Worm (Caenorhabditis elegans) whole organism, young adult: ENCODE data around the gene idpc-7.

Experiments used
- D2030.7 ChIP-seq: fragments of 200-800 bp; sonication (Bioruptor generic); IDR thresholded peaks from 2 replicates; pipeline ENCODE4 v1.3.6; 2022; ENCODE audit warnings: missing genetic modification reagents, missing genetic modification characterization, missing compliant biosample characterization
- F52B5.7 ChIP-seq: sonication (generic microtip); optimal IDR thresholded peaks from 2 replicates; lab custom pipeline; 2016; ENCODE audit warnings: mild to moderate bottlenecking, missing genetic modification characterization, missing compliant biosample characterization
- F57A8.1 ChIP-seq: fragments of 200-800 bp; sonication (Bioruptor generic); optimal IDR thresholded peaks from 2 replicates; lab custom pipeline; 2018; ENCODE audit warnings: mild to moderate bottlenecking, missing genetic modification characterization, moderate library complexity, missing compliant biosample characterization
- Y53G8AR.9 ChIP-seq: fragments of 200-800 bp; sonication (Bioruptor generic); conservative IDR thresholded peaks from 2 replicates; pipeline ENCODE4 v1.3.6; 2022; ENCODE audit warnings: missing genetic modification reagents, missing genetic modification characterization, missing compliant biosample characterization
- Y79H2A.3 ChIP-seq: fragments of 200-800 bp; sonication (Bioruptor generic); conservative IDR thresholded peaks from 2 replicates; pipeline ENCODE4 v1.3.6; 2022; ENCODE audit warnings: missing genetic modification reagents, missing genetic modification characterization, missing compliant biosample characterization
- Y95B8A.8 ChIP-seq: fragments of 200-800 bp; sonication (Bioruptor generic); IDR thresholded peaks from 2 replicates; pipeline ENCODE4 v1.3.6; 2022; ENCODE audit warnings: missing genetic modification reagents, missing genetic modification characterization, missing compliant biosample characterization
- ZK185.1 ChIP-seq: sonication (generic microtip); optimal IDR thresholded peaks from 2 replicates; lab custom pipeline; 2016; ENCODE audit warnings: mild to moderate bottlenecking, missing genetic modification characterization, missing compliant biosample characterization; ENCODE audit not compliant: poor library complexity, severe bottlenecking
- aptf-2 ChIP-seq: fragments of 200-800 bp; sonication (Bioruptor generic); conservative IDR thresholded peaks from 2 replicates; pipeline ENCODE4 v1.3.6; 2022; ENCODE audit warnings: missing genetic modification reagents, missing genetic modification characterization, missing compliant biosample characterization
- aptf-3 ChIP-seq: fragments of 200-800 bp; sonication (Bioruptor generic); IDR thresholded peaks from 2 replicates; pipeline ENCODE4 v1.3.6; 2022; ENCODE audit warnings: missing genetic modification characterization, missing compliant biosample characterization
- atf-7 ChIP-seq: sonication (generic microtip); optimal IDR thresholded peaks from 2 replicates; lab custom pipeline; 2017; ENCODE audit warnings: mild to moderate bottlenecking, missing genetic modification characterization, missing compliant biosample characterization
- athp-1 ChIP-seq: sonication (generic microtip); optimal IDR thresholded peaks from 2 replicates; lab custom pipeline; 2017; ENCODE audit warnings: mild to moderate bottlenecking, missing genetic modification characterization, missing compliant biosample characterization
- ceh-79 ChIP-seq: sonication (generic microtip); optimal IDR thresholded peaks from 2 replicates; lab custom pipeline; 2017; ENCODE audit warnings: mild to moderate bottlenecking, missing genetic modification characterization, missing compliant biosample characterization
- die-1 ChIP-seq: sonication (generic microtip); optimal IDR thresholded peaks from 2 replicates; lab custom pipeline; 2016; ENCODE audit warnings: missing genotype, mild to moderate bottlenecking, missing genetic modification characterization, missing compliant biosample characterization
- dpl-1 ChIP-seq: fragments of 150-350 bp; optimal IDR thresholded peaks from 2 replicates; lab custom pipeline; 2014; ENCODE audit warnings: missing biosample characterization, missing genetic modification reagents, missing genetic modification characterization
- egl-18 ChIP-seq: fragments of 200-800 bp; sonication (Bioruptor generic); IDR thresholded peaks from 2 replicates; pipeline ENCODE4 v1.3.6; 2022; ENCODE audit warnings: missing genetic modification reagents, missing genetic modification characterization, missing compliant biosample characterization
- egrh-3 ChIP-seq: fragments of 200-800 bp; sonication (Bioruptor generic); IDR thresholded peaks from 2 replicates; pipeline ENCODE4 v1.3.6; 2022; ENCODE audit warnings: missing genetic modification reagents, missing genetic modification characterization, missing compliant biosample characterization
- ekl-4 ChIP-seq: fragments of 200-800 bp; sonication (Bioruptor generic); IDR thresholded peaks from 2 replicates; pipeline ENCODE4 v1.3.6; 2022; ENCODE audit warnings: missing genetic modification reagents, missing genetic modification characterization, missing compliant biosample characterization
- hmg-20 ChIP-seq: fragments of 200-800 bp; sonication (Bioruptor generic); IDR thresholded peaks from 2 replicates; pipeline ENCODE4 v1.3.6; 2022; ENCODE audit warnings: missing genetic modification reagents, missing genetic modification characterization, missing compliant biosample characterization
- hrde-1 ChIP-seq: sonication (generic microtip); optimal IDR thresholded peaks from 2 replicates; lab custom pipeline; 2016; ENCODE audit warnings: missing genetic modification characterization, mild to moderate bottlenecking, missing compliant biosample characterization, moderate library complexity, missing genotype, missing genetic modification reagents, borderline replicate concordance
- hsf-1 ChIP-seq: fragments of 200-800 bp; sonication (Bioruptor generic); IDR thresholded peaks from 2 replicates; pipeline ENCODE4 v1.3.6; 2022; ENCODE audit warnings: missing genetic modification reagents, missing genetic modification characterization, missing compliant biosample characterization
- let-607 ChIP-seq, 2 experiments: fragments of 200-800 bp in 1 of 2; sonication (Bioruptor generic) in 1 of 2; sonication (generic microtip) in 1 of 2; optimal IDR thresholded peaks; 2 replicates each; lab custom pipeline; 2016 to 2018; ENCODE audit warnings: mild to moderate bottlenecking in 2 of 2, missing compliant biosample characterization in 2 of 2, missing genetic modification characterization in 2 of 2, moderate library complexity in 2 of 2, missing genotype in 1 of 2
- lin-26 ChIP-seq: fragments of 200-800 bp; sonication (Bioruptor generic); IDR thresholded peaks from 2 replicates; pipeline ENCODE4 v1.3.6; 2022; ENCODE audit warnings: missing genetic modification reagents, missing genetic modification characterization, missing compliant biosample characterization
- lin-35 ChIP-seq, 3 experiments: fragments of 150-350 bp in 2 of 3; sonication (generic microtip) in 1 of 3; optimal IDR thresholded peaks; 2 replicates each; lab custom pipeline; 2014 to 2018; ENCODE audit warnings: missing biosample characterization in 3 of 3, missing genetic modification characterization in 3 of 3, missing genetic modification reagents in 3 of 3
- lin-40 ChIP-seq: sonication (generic microtip); optimal IDR thresholded peaks from 2 replicates; lab custom pipeline; 2016; ENCODE audit warnings: missing genetic modification characterization, mild to moderate bottlenecking, missing compliant biosample characterization, missing genotype, missing genetic modification reagents
- lir-1 ChIP-seq: fragments of 200-800 bp; sonication (Bioruptor generic); conservative IDR thresholded peaks from 2 replicates; pipeline ENCODE4 v1.3.6; 2022; ENCODE audit warnings: missing genetic modification reagents, missing genetic modification characterization, missing compliant biosample characterization
- mes-4 ChIP-seq: sonication (generic microtip); optimal IDR thresholded peaks from 2 replicates; lab custom pipeline; 2016; ENCODE audit warnings: missing genotype, missing genetic modification characterization, missing compliant biosample characterization
- nfya-2 ChIP-seq: fragments of 200-800 bp; sonication (Bioruptor generic); IDR thresholded peaks from 2 replicates; pipeline ENCODE4 v1.3.6; 2022; ENCODE audit warnings: missing genetic modification reagents, missing genetic modification characterization, missing compliant biosample characterization
- nhr-120 ChIP-seq: fragments of 200-800 bp; sonication (Bioruptor generic); IDR thresholded peaks from 2 replicates; pipeline ENCODE4 v1.3.6; 2022; ENCODE audit warnings: missing genetic modification characterization, missing compliant biosample characterization
- nhr-80 ChIP-seq: sonication (generic microtip); optimal IDR thresholded peaks from 2 replicates; lab custom pipeline; 2016; ENCODE audit warnings: missing genetic modification characterization, missing compliant biosample characterization
- rec-8 ChIP-seq, 2 experiments: sonication (generic microtip); optimal IDR thresholded peaks; 2 replicates each; lab custom pipeline; 2016; ENCODE audit warnings: mild to moderate bottlenecking in 2 of 2, missing genetic modification characterization in 2 of 2, missing genetic modification reagents in 2 of 2, missing genotype in 2 of 2, missing biosample characterization in 1 of 2, missing compliant biosample characterization in 1 of 2, moderate library complexity in 1 of 2
- repo-1 ChIP-seq: sonication (generic microtip); optimal IDR thresholded peaks from 2 replicates; lab custom pipeline; 2017; ENCODE audit warnings: mild to moderate bottlenecking, missing genetic modification characterization, missing compliant biosample characterization
- snpc-4 ChIP-seq, 5 experiments: fragments of 150-350 bp in 1 of 5; sonication (generic microtip) in 4 of 5; optimal IDR thresholded peaks; 2 replicates each; lab custom pipeline; 2014 to 2018; ENCODE audit warnings: missing genetic modification characterization in 5 of 5, missing biosample characterization in 3 of 5, antibody characterized with exemption in 2 of 5, mild to moderate bottlenecking in 2 of 5, missing compliant biosample characterization in 2 of 5, missing genotype in 2 of 5, moderate library complexity in 2 of 5, missing genetic modification reagents in 1 of 5
- tbp1 ChIP-seq: fragments of 200-800 bp; sonication (Bioruptor generic); optimal IDR thresholded peaks from 2 replicates; lab custom pipeline; 2018; ENCODE audit warnings: mild to moderate bottlenecking, missing genetic modification characterization, missing compliant biosample characterization
- tlf-1 ChIP-seq: fragments of 200-800 bp; sonication (Bioruptor generic); optimal IDR thresholded peaks from 2 replicates; lab custom pipeline; 2018; ENCODE audit warnings: mild to moderate bottlenecking, missing genetic modification characterization, missing compliant biosample characterization
- unc-130 ChIP-seq: sonication (generic microtip); optimal IDR thresholded peaks from 2 replicates; lab custom pipeline; 2016; ENCODE audit warnings: missing genetic modification reagents, missing genetic modification characterization, missing compliant biosample characterization
- xnd-1 ChIP-seq: sonication (generic microtip); optimal IDR thresholded peaks from 2 replicates; lab custom pipeline; 2016; ENCODE audit warnings: missing genotype, missing genetic modification reagents, missing genetic modification characterization, missing compliant biosample characterization
- zfh-2 ChIP-seq: fragments of 200-800 bp; sonication (Bioruptor generic); conservative IDR thresholded peaks from 2 replicates; pipeline ENCODE4 v1.3.6; 2022; ENCODE audit warnings: missing genetic modification reagents, missing genetic modification characterization, missing compliant biosample characterization
- ztf-25 ChIP-seq: fragments of 200-800 bp; sonication (Bioruptor generic); IDR thresholded peaks from 2 replicates; pipeline ENCODE4 v1.3.6; 2022; ENCODE audit warnings: missing genetic modification reagents, missing genetic modification characterization, missing compliant biosample characterization
- ztf-3 ChIP-seq: fragments of 200-800 bp; sonication (Bioruptor generic); optimal IDR thresholded peaks from 2 replicates; lab custom pipeline; 2018; ENCODE audit warnings: mild to moderate bottlenecking, missing genetic modification characterization, missing compliant biosample characterization
- ztf-6 ChIP-seq: fragments of 200-800 bp; sonication (Bioruptor generic); IDR thresholded peaks from 2 replicates; pipeline ENCODE4 v1.3.6; 2022; ENCODE audit warnings: missing genetic modification reagents, missing genetic modification characterization, missing compliant biosample characterization

Gene idpc-7

ce11 chrV:9616687-9617086, 2.1 kb downstream of the idpc-7 start:
- TF ChIP-seq aptf-3 (GFP tag; lab: Robert Waterston, UW) (no peak), rec-8 (tag; optimal IDR thresholded peaks at IDR 0.05; lab: Kevin White, UChicago) (no peak), tbp1 (no peak), atf-7 (no peak), die-1 (tag; lab: Kevin White, UChicago) (no peak), Y53G8AR.9 (GFP tag; lab: Robert Waterston, UW) (no peak), ztf-3 (GFP tag; lab: Kevin White, UChicago) (no peak), nfya-2 (GFP tag; lab: Robert Waterston, UW) (no peak), tlf-1 (GFP tag; lab: Kevin White, UChicago) (no peak), nhr-120 (GFP tag; lab: Robert Waterston, UW) (no peak), D2030.7 (GFP tag; lab: Robert Waterston, UW) (no peak), hrde-1 (no peak), lin-35 (GFP tag; optimal IDR thresholded peaks at IDR 0.05; lab: Kevin White, UChicago) (no peak), unc-130 (GFP tag; lab: Kevin White, UChicago) (no peak), Y95B8A.8 (no peak), ZK185.1 (tag; lab: Kevin White, UChicago) (no peak), mes-4 (no peak), ztf-6 (GFP tag; lab: Robert Waterston, UW) (no peak), ceh-79 (tag; lab: Kevin White, UChicago) (no peak)

- no peak for TF ChIP-seq repo-1
- TF ChIP-seq hmg-20: no peak
- peak; percentile 61 for TF ChIP-seq zfh-2
- 0 out of 2 replicates have a peak, but pooled peaks have one; percentile 26 for TF ChIP-seq egrh-3 (GFP tag; lab: Robert Waterston, UW)
These were observed 2.7 kb downstream of the idpc-7 start for ce11 chrV:9616130-9616529.

- TF ChIP-seq repo-1 (no peak), nhr-80 (tag; lab: Kevin White, UChicago) (peak; percentile 19), ztf-25 (GFP tag; lab: Robert Waterston, UW) (no peak), hrde-1 (no peak), let-607 (tag; optimal IDR thresholded peaks at IDR 0.05; lab: Kevin White, UChicago) (peak; percentile 73 to 93), rec-8 (tag; optimal IDR thresholded peaks at IDR 0.05; lab: Kevin White, UChicago) (no peak)
These were observed 3.1 kb downstream of the idpc-7 start, which contains the start of gene pqn-63 for ce11 chrV:9615725-9616124. pqn-63 (plus strand) TSS chrV:9616031.

- TF ChIP-seq Y79H2A.3 (GFP tag; lab: Robert Waterston, UW): no peak
- TF ChIP-seq F57A8.1: no peak
- TF ChIP-seq athp-1: no peak
- TF ChIP-seq hrde-1: no peak
- TF ChIP-seq F52B5.7 (tag; lab: Kevin White, UChicago): no peak
- TF ChIP-seq mes-4: no peak
- no peak for TF ChIP-seq ekl-4
- TF ChIP-seq lin-26: no peak
- TF ChIP-seq lir-1 (GFP tag; lab: Robert Waterston, UW): no peak
- no peak for TF ChIP-seq lin-40 (tag; lab: Kevin White, UChicago)
- TF ChIP-seq ztf-25 (GFP tag; lab: Robert Waterston, UW): no peak
- TF ChIP-seq aptf-2 (GFP tag; lab: Robert Waterston, UW): no peak
- TF ChIP-seq xnd-1: no peak
- TF ChIP-seq snpc-4 (GFP tag; optimal IDR thresholded peaks at IDR 0.05; lab: Kevin White, UChicago): no peak
- TF ChIP-seq snpc-4 (tag; optimal IDR thresholded peaks at IDR 0.05; lab: Kevin White, UChicago): no peak
- TF ChIP-seq egl-18: no peak
- no peak for TF ChIP-seq hsf-1
- TF ChIP-seq die-1 (tag; lab: Kevin White, UChicago): no peak
- no peak for TF ChIP-seq dpl-1 (GFP tag; lab: Kevin White, UChicago)
These were observed 9.6 kb downstream of the idpc-7 start for ce11 chrV:9609217-9609616.
